Worm (Caenorhabditis elegans) whole organism, L1 larva: Measurements from ENCODE around the gene fsn-1.
"Not testable (repeated sequence)": the region's sequence is repeated elsewhere in the genome, so short reads cannot be mapped to it uniquely, and the experiment has no call there.

Experiments used
- C04F5.9 ChIP-seq: sonication (generic microtip); optimal IDR thresholded peaks from 2 replicates; lab custom pipeline; 2016; ENCODE audit warnings: missing genetic modification characterization, missing compliant biosample characterization
- C16A3.4 ChIP-seq: fragments of 150-350 bp; optimal IDR thresholded peaks from 2 replicates; lab custom pipeline; 2014; ENCODE audit warnings: missing biosample characterization, missing genetic modification characterization
- C34B4.2 ChIP-seq: sonication (generic microtip); optimal IDR thresholded peaks from 2 replicates; lab custom pipeline; 2017; ENCODE audit warnings: mild to moderate bottlenecking, missing genetic modification characterization, missing compliant biosample characterization
- aly-2 ChIP-seq: fragments of 150-350 bp; optimal IDR thresholded peaks from 2 replicates; lab custom pipeline; 2014; ENCODE audit warnings: missing biosample characterization, missing genetic modification characterization
- ceh-63 ChIP-seq: fragments of 200-800 bp; sonication (Bioruptor generic); optimal IDR thresholded peaks from 2 replicates; lab custom pipeline; 2018; ENCODE audit warnings: mild to moderate bottlenecking, missing genetic modification characterization, missing compliant biosample characterization
- ceh-82 ChIP-seq, 3 experiments: fragments of 150-350 bp in 1 of 3; sonication (generic microtip) in 2 of 3; optimal IDR thresholded peaks; 2 replicates each; lab custom pipeline; 2014 to 2017; ENCODE audit warnings: missing biosample characterization in 3 of 3, missing genetic modification characterization in 3 of 3
- ceh-88 ChIP-seq: fragments of 200-800 bp; sonication (Bioruptor generic); IDR thresholded peaks from 2 replicates; pipeline ENCODE4 v1.3.6; 2022; ENCODE audit warnings: missing genetic modification characterization, missing compliant biosample characterization
- ces-1 ChIP-seq: fragments of 150-350 bp; optimal IDR thresholded peaks from 2 replicates; lab custom pipeline; 2014; ENCODE audit warnings: missing biosample characterization, missing genetic modification reagents, missing genetic modification characterization
- dsc-1 ChIP-seq: sonication (generic microtip); optimal IDR thresholded peaks from 2 replicates; lab custom pipeline; 2016; ENCODE audit warnings: mild to moderate bottlenecking, missing genetic modification characterization, missing compliant biosample characterization
- efl-3 ChIP-seq: fragments of 200-800 bp; sonication (Bioruptor generic); optimal IDR thresholded peaks from 2 replicates; lab custom pipeline; 2018; ENCODE audit warnings: mild to moderate bottlenecking, missing genetic modification characterization, missing compliant biosample characterization
- egl-13 ChIP-seq: sonication (generic microtip); optimal IDR thresholded peaks from 2 replicates; lab custom pipeline; 2016; ENCODE audit warnings: missing genotype, missing genetic modification reagents, missing genetic modification characterization, missing compliant biosample characterization
- egl-27 ChIP-seq, 2 experiments: fragments of 150-350 bp in 1 of 2; sonication (generic microtip); optimal IDR thresholded peaks; 3 replicates each; lab custom pipeline; 2017 to 2018; ENCODE audit warnings: missing biosample characterization in 2 of 2, missing genetic modification characterization in 2 of 2, missing genetic modification reagents in 2 of 2
- fkh-10 ChIP-seq: sonication (generic microtip); optimal IDR thresholded peaks from 2 replicates; lab custom pipeline; 2017; ENCODE audit warnings: missing biosample characterization, missing genetic modification reagents, missing genetic modification characterization
- fkh-4 ChIP-seq: sonication (generic microtip); optimal IDR thresholded peaks from 2 replicates; lab custom pipeline; 2016; ENCODE audit warnings: missing compliant biosample characterization, missing genetic modification characterization, borderline replicate concordance
- hlh-17 ChIP-seq: fragments of 200-800 bp; sonication (Bioruptor generic); optimal IDR thresholded peaks from 2 replicates; lab custom pipeline; 2018; ENCODE audit warnings: missing genetic modification characterization, mild to moderate bottlenecking, missing compliant biosample characterization, moderate library complexity, borderline replicate concordance
- hpl-2 ChIP-seq: fragments of 150-350 bp; optimal IDR thresholded peaks from 2 replicates; lab custom pipeline; 2014; ENCODE audit warnings: missing biosample characterization, missing genetic modification reagents, missing genetic modification characterization
- lin-14 ChIP-seq: fragments of 200-800 bp; sonication (Bioruptor generic); optimal IDR thresholded peaks from 2 replicates; lab custom pipeline; 2018; ENCODE audit warnings: mild to moderate bottlenecking, missing genetic modification characterization, moderate library complexity, missing compliant biosample characterization
- lin-15B ChIP-seq: fragments of 150-350 bp; sonication (generic microtip); optimal IDR thresholded peaks from 3 replicates; lab custom pipeline; 2014; ENCODE audit warnings: missing biosample characterization, missing genetic modification characterization
- lin-35 ChIP-seq, 2 experiments: fragments of 150-350 bp; optimal IDR thresholded peaks; 2 replicates each; lab custom pipeline; 2014; ENCODE audit warnings: missing biosample characterization in 2 of 2, missing genetic modification characterization in 2 of 2, missing genetic modification reagents in 2 of 2
- lir-3 ChIP-seq: sonication (generic microtip); optimal IDR thresholded peaks from 2 replicates; lab custom pipeline; 2016; ENCODE audit warnings: mild to moderate bottlenecking, missing genetic modification characterization, moderate library complexity, missing compliant biosample characterization; ENCODE audit not compliant: poor library complexity
- lsy-2 ChIP-seq, 2 experiments: fragments of 150-350 bp; optimal IDR thresholded peaks; 2 replicates each; lab custom pipeline; 2014; ENCODE audit warnings: missing biosample characterization in 2 of 2, missing genetic modification characterization in 2 of 2
- mab-9 ChIP-seq: fragments of 200-800 bp; sonication (Bioruptor generic); IDR thresholded peaks from 2 replicates; pipeline ENCODE4 v1.3.6; 2022; ENCODE audit warnings: missing genetic modification reagents, missing genetic modification characterization, missing compliant biosample characterization
- mep-1 ChIP-seq: fragments of 150-350 bp; optimal IDR thresholded peaks from 2 replicates; lab custom pipeline; 2014; ENCODE audit warnings: missing biosample characterization, missing genetic modification characterization
- nhr-11 ChIP-seq: fragments of 150-350 bp; optimal IDR thresholded peaks from 2 replicates; lab custom pipeline; 2014; ENCODE audit warnings: missing biosample characterization, missing genetic modification characterization
- nhr-19 ChIP-seq: fragments of 200-800 bp; sonication (Bioruptor generic); conservative IDR thresholded peaks from 2 replicates; pipeline ENCODE4 v1.3.6; 2022; ENCODE audit warnings: missing genetic modification characterization, missing compliant biosample characterization
- nhr-237 ChIP-seq: fragments of 150-350 bp; optimal IDR thresholded peaks from 2 replicates; lab custom pipeline; 2014; ENCODE audit warnings: missing biosample characterization, missing genetic modification characterization
- nhr-28 ChIP-seq: fragments of 150-350 bp; optimal IDR thresholded peaks from 2 replicates; lab custom pipeline; 2014; ENCODE audit warnings: missing biosample characterization, missing genetic modification characterization
- nhr-47 ChIP-seq: sonication (generic microtip); optimal IDR thresholded peaks from 2 replicates; lab custom pipeline; 2016; ENCODE audit warnings: mild to moderate bottlenecking, missing genetic modification characterization, moderate library complexity, missing compliant biosample characterization
- nhr-71 ChIP-seq: sonication (generic microtip); optimal IDR thresholded peaks from 2 replicates; lab custom pipeline; 2016; ENCODE audit warnings: mild to moderate bottlenecking, missing genetic modification characterization, moderate library complexity, missing compliant biosample characterization
- nhr-85 ChIP-seq: sonication (generic microtip); peaks from one replicate; lab custom pipeline; 2016; ENCODE audit warnings: missing genetic modification characterization, inconsistent platforms, missing compliant biosample characterization
- pqm-1 ChIP-seq: sonication (generic microtip); optimal IDR thresholded peaks from 3 replicates; lab custom pipeline; 2017; ENCODE audit warnings: missing biosample characterization, missing genetic modification characterization
- skn-1 ChIP-seq: fragments of 150-350 bp; optimal IDR thresholded peaks from 2 replicates; lab custom pipeline; 2014; ENCODE audit warnings: missing biosample characterization, missing genetic modification characterization
- snpc-4 ChIP-seq: fragments of 150-350 bp; optimal IDR thresholded peaks from 2 replicates; lab custom pipeline; 2014; ENCODE audit warnings: missing biosample characterization, missing genetic modification characterization
- sptf-1 ChIP-seq: fragments of 150-350 bp; optimal IDR thresholded peaks from 2 replicates; lab custom pipeline; 2014; ENCODE audit warnings: missing biosample characterization, missing genetic modification characterization
- sup-37 ChIP-seq: fragments of 200-800 bp; sonication (Bioruptor generic); optimal IDR thresholded peaks from 2 replicates; lab custom pipeline; 2018; ENCODE audit warnings: mild to moderate bottlenecking, missing genetic modification characterization, missing compliant biosample characterization
- unc-62 ChIP-seq: fragments of 150-350 bp; optimal IDR thresholded peaks from 2 replicates; lab custom pipeline; 2014; ENCODE audit warnings: missing biosample characterization, missing genetic modification reagents, missing genetic modification characterization
- unc-86 ChIP-seq: sonication (generic microtip); optimal IDR thresholded peaks from 2 replicates; lab custom pipeline; 2016; ENCODE audit warnings: missing genetic modification characterization, missing compliant biosample characterization
- zag-1 ChIP-seq: fragments of 150-350 bp; optimal IDR thresholded peaks from 2 replicates; lab custom pipeline; 2014; ENCODE audit warnings: missing biosample characterization, missing genetic modification characterization
- ztf-11 ChIP-seq, 2 experiments: sonication (generic microtip); optimal IDR thresholded peaks; 2 replicates each; lab custom pipeline; 2016 to 2017; ENCODE audit warnings: missing genetic modification characterization in 2 of 2, missing biosample characterization in 1 of 2, missing compliant biosample characterization in 1 of 2

Gene fsn-1

ce11 chrIII:4965271-4965670, 28.1 kb downstream of the fsn-1 start, which contains the start of gene nca-2:
Gene nca-2, plus strand, starts transcription at chrIII:4965571.
- TF ChIP-seq nhr-71 (tag; lab: Kevin White, UChicago): no peak
- no peak for TF ChIP-seq sptf-1 (tag; lab: Kevin White, UChicago)
- TF ChIP-seq ztf-11 (tag; optimal IDR thresholded peaks at IDR 0.05; lab: Kevin White, UChicago): no peak
- TF ChIP-seq aly-2: no peak
- no peak for TF ChIP-seq lin-15B (tag; lab: Kevin White, UChicago)
- TF ChIP-seq C04F5.9 (tag; lab: Kevin White, UChicago): no peak
- TF ChIP-seq zag-1: no peak
- no peak for TF ChIP-seq hlh-17 (GFP tag; lab: Kevin White, UChicago)
- no peak for TF ChIP-seq nhr-47 (tag; lab: Kevin White, UChicago)
- no peak for TF ChIP-seq lir-3 (tag; lab: Kevin White, UChicago)
- no peak for TF ChIP-seq nhr-11 (tag; lab: Kevin White, UChicago)
- TF ChIP-seq nhr-28 (tag; lab: Kevin White, UChicago): no peak
- TF ChIP-seq egl-13 (tag; lab: Kevin White, UChicago): no peak
- no peak for TF ChIP-seq egl-27 (tag; optimal IDR thresholded peaks at IDR 0.05; lab: Kevin White, UChicago)
- TF ChIP-seq mab-9 (GFP tag; lab: Robert Waterston, UW): no peak

- TF ChIP-seq nhr-19 (no peak), lin-35 (GFP tag; optimal IDR thresholded peaks at IDR 0.05; lab: Kevin White, UChicago) (peak in 1 of 2 experiments; percentile 6), sup-37 (no peak), ces-1 (GFP tag; lab: Kevin White, UChicago) (peak; percentile 85), ceh-82 (tag; optimal IDR thresholded peaks at IDR 0.05; lab: Kevin White, UChicago) (peak in 1 of 3 experiments; percentile 25), lin-14 (GFP tag; lab: Kevin White, UChicago) (peak; percentile 82), C16A3.4 (tag; lab: Kevin White, UChicago) (no peak), skn-1 (tag; lab: Kevin White, UChicago) (no peak), nhr-71 (tag; lab: Kevin White, UChicago) (peak; percentile 8), ceh-88 (GFP tag; lab: Robert Waterston, UW) (no peak), fkh-10 (GFP tag; lab: Kevin White, UChicago) (peak; percentile 75), mep-1 (tag; lab: Kevin White, UChicago) (peak; percentile 13)
Observed at ce11 chrIII:4967236-4967635, 30.1 kb downstream of the fsn-1 start.

- TF ChIP-seq dsc-1 (tag; lab: Kevin White, UChicago): no peak
- TF ChIP-seq lin-14 (GFP tag; lab: Kevin White, UChicago): peak; percentile 66
- TF ChIP-seq lsy-2 (tag; optimal IDR thresholded peaks at IDR 0.05; lab: Kevin White, UChicago): peak in 1 of 2 experiments; percentile 8
Observed at ce11 chrIII:4968146-4968545, 31.0 kb downstream of the fsn-1 start.

- not testable (repeated sequence) for TF ChIP-seq C34B4.2; unc-62 (GFP tag; lab: Kevin White, UChicago); hpl-2 (GFP tag; lab: Kevin White, UChicago)
Observed at ce11 chrIII:4980367-4980766, 43.2 kb downstream of the fsn-1 start, which contains the start of gene C27F2.6. Gene C27F2.6, minus strand, starts transcription at chrIII:4980467.

- TF ChIP-seq lsy-2 (tag; optimal IDR thresholded peaks at IDR 0.05; lab: Kevin White, UChicago): no peak
- TF ChIP-seq fkh-4: no peak
- TF ChIP-seq snpc-4 (tag; lab: Kevin White, UChicago): no peak
- no peak for TF ChIP-seq nhr-237 (tag; lab: Kevin White, UChicago)
- TF ChIP-seq lin-14 (GFP tag; lab: Kevin White, UChicago): no peak
- TF ChIP-seq zag-1: no peak
- TF ChIP-seq nhr-85 (tag; lab: Kevin White, UChicago): no peak
- TF ChIP-seq hlh-17 (GFP tag; lab: Kevin White, UChicago): no peak
- TF ChIP-seq efl-3 (GFP tag; lab: Kevin White, UChicago): no peak
- no peak for TF ChIP-seq ceh-88 (GFP tag; lab: Robert Waterston, UW)
- TF ChIP-seq pqm-1 (tag; lab: Kevin White, UChicago): no peak
- no peak for TF ChIP-seq egl-13 (tag; lab: Kevin White, UChicago)
- no peak for TF ChIP-seq ceh-63 (GFP tag; lab: Kevin White, UChicago)
- no peak for TF ChIP-seq unc-86
Observed at ce11 chrIII:4983961-4984360, 46.8 kb downstream of the fsn-1 start.
